Worm (Caenorhabditis elegans): Measurements from ENCODE around the gene F42H10.6.

Gene F42H10.6

DNA sequence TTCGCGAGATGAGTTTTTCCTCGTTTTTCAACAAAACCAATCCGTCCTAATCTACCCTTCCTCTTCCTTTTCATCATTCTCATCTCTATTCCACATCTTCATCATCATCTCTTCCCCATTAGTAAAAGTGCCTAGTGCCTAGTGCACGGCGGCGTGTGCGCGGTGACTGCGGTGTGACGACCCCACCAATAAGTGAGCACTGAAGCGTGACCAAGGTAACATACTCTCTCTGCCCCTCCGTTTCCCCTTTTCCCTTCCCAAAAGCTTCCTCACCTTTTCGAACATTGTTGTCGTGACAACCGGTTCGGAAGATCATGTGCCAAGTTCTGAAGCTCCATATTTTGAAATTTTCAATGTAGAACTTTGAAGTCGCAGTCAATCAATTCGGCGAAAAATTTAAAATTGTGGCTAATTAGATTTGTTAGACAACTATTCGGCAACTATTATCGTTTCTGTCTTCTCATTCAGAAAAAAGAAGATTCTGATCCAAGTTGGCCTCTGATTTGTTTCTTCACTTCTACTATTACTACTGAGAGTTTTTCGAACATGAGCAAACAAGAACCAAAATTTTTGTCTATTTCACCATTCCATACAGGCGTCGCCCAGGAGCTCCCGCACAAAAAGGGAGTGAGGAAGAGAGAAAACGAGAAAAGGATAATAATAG lies 32.2 kb upstream of the F42H10.6 start:
- no peak for TF ChIP-seq lin-13 (GFP tag; optimal IDR thresholded peaks at IDR 0.05)
- peak; percentile 2 for TF ChIP-seq hlh-30 (tag; optimal IDR thresholded peaks at IDR 0.05; ENCODE audit: insufficient read depth)
- no peak for TF ChIP-seq F26F4.8 (GFP tag; conservative IDR thresholded peaks at IDR 0.05)
- TF ChIP-seq egl-43 (GFP tag; IDR thresholded peaks at IDR 0.05), result 0 out of 2 replicates have a peak, but pooled peaks have one; percentile 32

DNA sequence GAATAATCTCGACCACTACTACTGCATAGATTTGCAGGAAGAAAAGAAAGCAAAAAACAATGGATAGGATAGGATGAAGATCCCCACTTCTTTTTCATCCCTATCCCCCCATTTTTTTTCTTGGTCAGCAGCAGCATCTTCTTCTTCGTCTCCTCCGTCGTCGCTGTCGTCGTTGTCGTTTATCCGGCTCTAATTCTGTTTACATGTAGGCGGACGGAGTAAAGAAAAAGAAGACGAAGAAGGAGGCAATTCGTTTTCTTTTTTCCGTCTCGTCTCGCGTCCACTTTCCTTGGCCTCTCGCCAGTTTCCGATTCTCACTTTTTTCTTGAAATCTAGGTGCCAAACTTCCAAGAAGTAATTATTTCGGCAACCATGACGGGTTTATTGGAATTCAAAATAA lies 31.5 kb upstream of the F42H10.6 start:
- TF ChIP-seq fkh-10 (GFP tag; optimal IDR thresholded peaks at IDR 0.05), result peak; percentile 87
- TF ChIP-seq zfp-3 (GFP tag; conservative IDR thresholded peaks at IDR 0.05), result no peak
- peak in 1 of 2 experiments; percentile 14 for TF ChIP-seq lsy-2 (tag; optimal IDR thresholded peaks at IDR 0.05)
- no peak for TF ChIP-seq arid-1 (GFP tag; conservative IDR thresholded peaks at IDR 0.05)
- 0 out of 2 replicates have a peak, but pooled peaks have one; percentile 9 for TF ChIP-seq ctbp-1 (GFP tag; IDR thresholded peaks at IDR 0.05)

DNA sequence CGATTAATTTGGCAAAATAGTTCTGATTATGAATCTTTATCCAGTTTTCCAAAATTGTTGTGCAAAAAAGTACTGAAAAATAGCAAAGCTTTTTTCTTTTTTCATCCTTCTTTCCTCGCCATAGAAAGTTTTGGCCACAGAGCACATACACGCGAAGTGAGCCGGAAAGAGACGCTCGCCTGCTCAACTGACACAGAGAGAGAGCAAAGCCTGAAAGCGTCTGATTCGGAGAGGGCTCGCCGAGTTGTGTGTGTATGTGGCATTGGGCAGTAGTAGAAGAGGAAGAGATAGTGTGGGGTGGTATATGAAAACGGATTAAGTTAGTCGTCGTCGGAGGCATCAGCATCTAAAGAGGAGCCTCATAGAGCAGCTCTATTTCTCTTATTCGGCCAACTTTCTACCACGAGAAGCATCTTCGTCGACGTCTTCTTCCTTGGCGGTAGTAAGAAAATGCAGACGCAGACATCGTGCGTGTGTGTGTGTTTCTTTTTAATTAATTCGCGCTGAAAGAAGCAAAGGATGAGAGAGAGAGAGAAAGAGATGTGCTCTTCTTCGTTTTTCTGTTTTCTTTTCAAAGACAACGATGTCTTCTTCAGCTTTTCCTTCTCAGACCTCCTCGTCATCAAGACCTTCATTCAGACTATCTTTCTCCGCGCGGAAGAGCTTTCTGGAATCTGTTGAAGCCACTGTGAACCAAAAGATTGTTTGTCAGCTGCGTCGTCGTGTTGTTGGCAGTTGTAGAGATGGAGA lies 29.6 kb upstream of the F42H10.6 start:
- 0 out of 2 replicates have a peak, but pooled peaks have one; percentile 8 for TF ChIP-seq set-16 (GFP tag; IDR thresholded peaks at IDR 0.05)
- no peak for TF ChIP-seq mes-2 (tag; optimal IDR thresholded peaks at IDR 0.05; ENCODE audit: poor library complexity, severe bottlenecking)
- no peak for TF ChIP-seq jun-1 (tag; optimal IDR thresholded peaks at IDR 0.05)
- no peak for TF ChIP-seq nhr-76 (tag; optimal IDR thresholded peaks at IDR 0.05)
- no peak for TF ChIP-seq ceh-82 (tag; optimal IDR thresholded peaks at IDR 0.05)
- no peak for TF ChIP-seq F10B5.3 (tag; optimal IDR thresholded peaks at IDR 0.05)
- TF ChIP-seq nhr-28 (tag; optimal IDR thresholded peaks at IDR 0.05), result no peak
- no peak for TF ChIP-seq saeg-2 (GFP tag; IDR thresholded peaks at IDR 0.05)
- TF ChIP-seq F26F4.8 (GFP tag; conservative IDR thresholded peaks at IDR 0.05), result no peak
- TF ChIP-seq nhr-48 (tag; optimal IDR thresholded peaks at IDR 0.05), result no peak
- no peak for TF ChIP-seq Y48G9A.11 (GFP tag; IDR thresholded peaks at IDR 0.05)
- no peak for TF ChIP-seq zip-11 (GFP tag; IDR thresholded peaks at IDR 0.05)
- TF ChIP-seq F49E8.2 (tag; optimal IDR thresholded peaks at IDR 0.05; ENCODE audit: borderline replicate concordance), result no peak
- TF ChIP-seq nhr-42 (GFP tag; IDR thresholded peaks at IDR 0.05), result no peak
- no peak for TF ChIP-seq mxl-3 (GFP tag; optimal IDR thresholded peaks at IDR 0.05)
- TF ChIP-seq lin-29 (GFP tag; IDR thresholded peaks at IDR 0.05), result no peak
- TF ChIP-seq attf-4 (tag; optimal IDR thresholded peaks at IDR 0.05), result no peak
- TF ChIP-seq rbr-2 (tag; optimal IDR thresholded peaks at IDR 0.05), result peak; percentile 29
- peak; percentile 38 for TF ChIP-seq mep-1 (tag; optimal IDR thresholded peaks at IDR 0.05)
- no peak for TF ChIP-seq duxl-1 (tag; optimal IDR thresholded peaks at IDR 0.05; ENCODE audit: poor library complexity)
- TF ChIP-seq ctbp-1 (GFP tag; IDR thresholded peaks at IDR 0.05), result peak; percentile 19; the same call in 1 of the 2 replicates
- TF ChIP-seq F37D6.2 (tag; optimal IDR thresholded peaks at IDR 0.05), result peak; percentile 55
- peak; percentile 76 for TF ChIP-seq aha-1 (tag)
- TF ChIP-seq D1046.2 (GFP tag; IDR thresholded peaks at IDR 0.05), result no peak
- TF ChIP-seq fkh-10 (GFP tag; optimal IDR thresholded peaks at IDR 0.05), result peak; percentile 83
- TF ChIP-seq spr-3 (GFP tag; optimal IDR thresholded peaks at IDR 0.05), result no peak
- TF ChIP-seq R02D3.7 (tag; optimal IDR thresholded peaks at IDR 0.05), result no peak
- no peak for TF ChIP-seq snpc-1.2 (GFP tag; IDR thresholded peaks at IDR 0.05)
- no peak for TF ChIP-seq ces-1 (GFP tag; optimal IDR thresholded peaks at IDR 0.05)
- TF ChIP-seq lin-39 (tag; optimal IDR thresholded peaks at IDR 0.05), result no peak
- TF ChIP-seq lsy-2 (tag; optimal IDR thresholded peaks at IDR 0.05), result peak in 1 of 2 experiments; percentile 4
- no peak for TF ChIP-seq hlh-30 (tag; optimal IDR thresholded peaks at IDR 0.05; ENCODE audit: insufficient read depth)
